Fruit fly (Drosophila melanogaster) whole organism, embryonic: Measurements from ENCODE around the gene CG15286.

Source experiments
- Ada2b ChIP-seq: fragments of 200-800 bp; sonication (Bioruptor generic); IDR thresholded peaks from 2 replicates; pipeline ENCODE4 v1.3.6; 2022; ENCODE audit warnings: missing biosample characterization, missing genetic modification characterization
- CG15011 ChIP-seq: fragments of 200-800 bp; sonication (Bioruptor generic); optimal IDR thresholded peaks from 3 replicates; lab custom pipeline; 2018; ENCODE audit warnings: missing biosample characterization, mild to moderate bottlenecking, missing genetic modification characterization
- CG15514 ChIP-seq: fragments of 200-800 bp; sonication (Bioruptor generic); optimal IDR thresholded peaks from 3 replicates; lab custom pipeline; 2017; ENCODE audit warnings: missing biosample characterization, missing genetic modification characterization, mild to moderate bottlenecking, moderate library complexity, missing genetic modification reagents
- CG15601 ChIP-seq: fragments of 200-800 bp; sonication (Bioruptor generic); optimal IDR thresholded peaks from 3 replicates; lab custom pipeline; 2019; ENCODE audit warnings: missing biosample characterization, mild to moderate bottlenecking, missing genetic modification characterization, moderate library complexity
- CG1602 ChIP-seq: fragments of 200-800 bp; sonication (Bioruptor generic); optimal IDR thresholded peaks from 3 replicates; lab custom pipeline; 2016; ENCODE audit warnings: missing biosample characterization, missing genetic modification characterization
- CG17359 ChIP-seq: fragments of 200-800 bp; sonication (Bioruptor generic); optimal IDR thresholded peaks from 3 replicates; lab custom pipeline; 2018; ENCODE audit warnings: missing biosample characterization, mild to moderate bottlenecking, missing genetic modification characterization, moderate library complexity
- CG17568 ChIP-seq: fragments of 200-800 bp; sonication (Bioruptor generic); optimal IDR thresholded peaks from 2 replicates; lab custom pipeline; 2018; ENCODE audit warnings: missing biosample characterization, mild to moderate bottlenecking, missing genetic modification characterization, moderate library complexity
- CG18476 ChIP-seq: fragments of 200-800 bp; sonication (Bioruptor generic); optimal IDR thresholded peaks from 2 replicates; lab custom pipeline; 2016; ENCODE audit warnings: missing biosample characterization, mild to moderate bottlenecking, missing genetic modification characterization
- CG2712 ChIP-seq: fragments of 200-800 bp; optimal IDR thresholded peaks from 3 replicates; lab custom pipeline; 2019; ENCODE audit warnings: missing biosample characterization, mild to moderate bottlenecking, missing genetic modification characterization, moderate library complexity
- CG30403 ChIP-seq: fragments of 200-800 bp; sonication (Bioruptor generic); optimal IDR thresholded peaks from 3 replicates; lab custom pipeline; 2016; ENCODE audit warnings: missing biosample characterization, missing genetic modification characterization
- CG5245 ChIP-seq: fragments of 200-800 bp; sonication (Bioruptor generic); optimal IDR thresholded peaks from 3 replicates; lab custom pipeline; 2016; ENCODE audit warnings: missing biosample characterization, missing genetic modification characterization
- CG6175 ChIP-seq: fragments of 200-800 bp; sonication (Bioruptor generic); IDR thresholded peaks from 3 replicates; pipeline ENCODE4 v1.3.6; 2022; ENCODE audit warnings: missing biosample characterization, missing genetic modification characterization
- CG6689 ChIP-seq: fragments of 200-800 bp; sonication (Bioruptor generic); IDR thresholded peaks from 2 replicates; pipeline ENCODE4 v1.3.6; 2022; ENCODE audit warnings: missing biosample characterization, missing genetic modification characterization
- CG7357 ChIP-seq: fragments of 200-800 bp; sonication (Bioruptor generic); IDR thresholded peaks from 3 replicates; pipeline ENCODE4 v1.3.6; 2022; ENCODE audit warnings: missing biosample characterization, missing genetic modification characterization
- CG9727 ChIP-seq: fragments of 200-800 bp; sonication (Bioruptor generic); optimal IDR thresholded peaks from 3 replicates; lab custom pipeline; 2017; ENCODE audit warnings: missing biosample characterization, mild to moderate bottlenecking, missing genetic modification characterization
- Dref ChIP-seq: fragments of 200-800 bp; sonication (Bioruptor generic); IDR thresholded peaks from 2 replicates; pipeline ENCODE4 v1.3.6; 2022; ENCODE audit warnings: missing biosample characterization, missing genetic modification characterization
- Drgx ChIP-seq: fragments of 200-800 bp; sonication (Bioruptor generic); IDR thresholded peaks from 2 replicates; pipeline ENCODE4 v1.3.6; 2022; ENCODE audit warnings: missing biosample characterization, missing genetic modification characterization
- Gsc ChIP-seq: fragments of 200-800 bp; sonication (Bioruptor generic); IDR thresholded peaks from 2 replicates; pipeline ENCODE4 v1.3.6; 2022; ENCODE audit warnings: missing biosample characterization, missing genetic modification characterization
- Hr39 ChIP-seq: fragments of >200 bp; optimal IDR thresholded peaks from 2 replicates; lab custom pipeline; 2017
- MESR4 ChIP-seq: fragments of 200-800 bp; sonication (Bioruptor generic); optimal IDR thresholded peaks from 2 replicates; lab custom pipeline; 2018; ENCODE audit warnings: missing biosample characterization, mild to moderate bottlenecking, missing genetic modification characterization, moderate library complexity
- Mad ChIP-seq: fragments of 200-800 bp; sonication (Bioruptor generic); optimal IDR thresholded peaks from 2 replicates; lab custom pipeline; 2016; ENCODE audit warnings: missing biosample characterization, missing genetic modification characterization
- Max ChIP-seq: fragments of 200-800 bp; sonication (Bioruptor generic); optimal IDR thresholded peaks from 2 replicates; lab custom pipeline; 2016; ENCODE audit warnings: missing biosample characterization, mild to moderate bottlenecking, missing genetic modification characterization
- NFAT ChIP-seq: fragments of 200-800 bp; sonication (Bioruptor generic); IDR thresholded peaks from 2 replicates; pipeline ENCODE4 v1.3.6; 2022; ENCODE audit warnings: missing biosample characterization, missing genetic modification characterization
- Nf-YC ChIP-seq: fragments of 200-800 bp; optimal IDR thresholded peaks from 3 replicates; lab custom pipeline; 2019; ENCODE audit warnings: missing biosample characterization, mild to moderate bottlenecking, missing genetic modification characterization, moderate library complexity
- Oaz ChIP-seq: fragments of 200-800 bp; sonication (Bioruptor generic); IDR thresholded peaks from 2 replicates; pipeline ENCODE4 v1.3.6; 2022; ENCODE audit warnings: missing biosample characterization, missing genetic modification characterization
- Ptx1 ChIP-seq: fragments of 200-800 bp; sonication (Bioruptor generic); IDR thresholded peaks from 2 replicates; pipeline ENCODE4 v1.3.6; 2022; ENCODE audit warnings: missing biosample characterization, missing genetic modification characterization
- Tbp ChIP-seq: fragments of >200 bp; optimal IDR thresholded peaks from 2 replicates; lab custom pipeline; 2018; ENCODE audit warnings: missing biosample characterization, missing genetic modification characterization
- Xrp1 ChIP-seq: fragments of 200-800 bp; sonication (Bioruptor generic); IDR thresholded peaks from 2 replicates; pipeline ENCODE4 v1.3.6; 2022; ENCODE audit warnings: missing biosample characterization, missing genetic modification characterization
- az2 ChIP-seq: fragments of 200-800 bp; sonication (Bioruptor generic); optimal IDR thresholded peaks from 3 replicates; lab custom pipeline; 2016; ENCODE audit warnings: missing biosample characterization, missing genetic modification characterization
- bab2 ChIP-seq: fragments of 200-800 bp; sonication (Bioruptor generic); optimal IDR thresholded peaks from 2 replicates; lab custom pipeline; 2016; ENCODE audit warnings: missing biosample characterization, missing genetic modification characterization
- bcd ChIP-seq: fragments of 200-800 bp; sonication (Bioruptor generic); optimal IDR thresholded peaks from 2 replicates; lab custom pipeline; 2017; ENCODE audit warnings: missing biosample characterization, mild to moderate bottlenecking, missing genetic modification characterization
- dm ChIP-seq: fragments of 200-800 bp; sonication (Bioruptor generic); optimal IDR thresholded peaks from 3 replicates; lab custom pipeline; 2016; ENCODE audit warnings: missing biosample characterization, missing genetic modification characterization
- fu2 ChIP-seq: fragments of 200-800 bp; sonication (Bioruptor generic); optimal IDR thresholded peaks from 2 replicates; lab custom pipeline; 2016; ENCODE audit warnings: missing biosample characterization, missing genetic modification characterization
- gce ChIP-seq: fragments of 200-800 bp; sonication (Bioruptor generic); IDR thresholded peaks from 3 replicates; pipeline ENCODE4 v1.3.6; 2022; ENCODE audit warnings: missing biosample characterization, missing genetic modification characterization
- inv ChIP-seq: fragments of 200-800 bp; sonication (Bioruptor generic); IDR thresholded peaks from 2 replicates; pipeline ENCODE4 v1.3.6; 2022; ENCODE audit warnings: missing biosample characterization, missing genetic modification characterization; ENCODE audit not compliant: partially characterized antibody
- mam ChIP-seq: fragments of 200-800 bp; sonication (Bioruptor generic); optimal IDR thresholded peaks from 3 replicates; lab custom pipeline; 2016; ENCODE audit warnings: missing biosample characterization, missing genetic modification characterization
- nerfin-1 ChIP-seq: fragments of 200-800 bp; sonication (Bioruptor generic); optimal IDR thresholded peaks from 3 replicates; lab custom pipeline; 2019; ENCODE audit warnings: missing biosample characterization, mild to moderate bottlenecking, missing genetic modification characterization, moderate library complexity
- nerfin-2 ChIP-seq: fragments of 200-800 bp; sonication (Bioruptor generic); IDR thresholded peaks from 2 replicates; pipeline ENCODE4 v1.3.6; 2022; ENCODE audit warnings: missing biosample characterization, missing genetic modification characterization; ENCODE audit not compliant: partially characterized antibody
- nom ChIP-seq: fragments of 200-800 bp; sonication (Bioruptor generic); optimal IDR thresholded peaks from 2 replicates; lab custom pipeline; 2017; ENCODE audit warnings: missing biosample characterization, missing genetic modification characterization, mild to moderate bottlenecking, moderate library complexity, missing genetic modification reagents
- odd ChIP-seq: fragments of 200-800 bp; sonication (Bioruptor generic); optimal IDR thresholded peaks from 2 replicates; lab custom pipeline; 2017; ENCODE audit warnings: missing biosample characterization, mild to moderate bottlenecking, missing genetic modification characterization
- ranshi ChIP-seq: fragments of 200-800 bp; sonication (Bioruptor generic); IDR thresholded peaks from 2 replicates; pipeline ENCODE4 v1.3.6; 2022; ENCODE audit warnings: missing biosample characterization, missing genetic modification characterization
- sc ChIP-seq, 3 experiments: fragments of >200 bp in 2 of 3; fragments of 200-800 bp in 1 of 3; sonication (Bioruptor generic) in 1 of 3; optimal IDR thresholded peaks; 2 replicates in 2 of 3; 3 replicates in 1 of 3; lab custom pipeline; 2017; ENCODE audit warnings: mild to moderate bottlenecking in 1 of 3, missing biosample characterization in 1 of 3, missing genetic modification characterization in 1 of 3, missing genetic modification reagents in 1 of 3
- scrt ChIP-seq: fragments of 200-800 bp; sonication (Bioruptor generic); optimal IDR thresholded peaks from 2 replicates; lab custom pipeline; 2018; ENCODE audit warnings: missing biosample characterization, mild to moderate bottlenecking, missing genetic modification characterization, moderate library complexity
- slbo ChIP-seq: fragments of 200-800 bp; sonication (Bioruptor generic); IDR thresholded peaks from 2 replicates; pipeline ENCODE4 v1.3.6; 2022; ENCODE audit warnings: missing biosample characterization, missing genetic modification characterization
- so ChIP-seq: fragments of 200-800 bp; sonication (Bioruptor generic); IDR thresholded peaks from 3 replicates; pipeline ENCODE4 v1.3.6; 2022; ENCODE audit warnings: missing biosample characterization, missing genetic modification characterization
- stc ChIP-seq: fragments of 200-800 bp; sonication (Bioruptor generic); IDR thresholded peaks from 2 replicates; pipeline ENCODE4 v1.3.6; 2022; ENCODE audit warnings: missing biosample characterization, missing genetic modification characterization
- tgo ChIP-seq: fragments of 200-800 bp; sonication (Bioruptor generic); IDR thresholded peaks from 3 replicates; pipeline ENCODE4 v1.3.6; 2022; ENCODE audit warnings: missing biosample characterization, missing genetic modification characterization
- tio ChIP-seq: fragments of 200-800 bp; sonication (Bioruptor generic); optimal IDR thresholded peaks from 2 replicates; lab custom pipeline; 2017; ENCODE audit warnings: missing biosample characterization, missing genetic modification characterization, inconsistent platforms
- tx ChIP-seq: fragments of 200-800 bp; sonication (Bioruptor generic); optimal IDR thresholded peaks from 2 replicates; lab custom pipeline; 2016; ENCODE audit warnings: missing biosample characterization, missing genetic modification characterization
- z ChIP-seq: fragments of 200-800 bp; sonication (Bioruptor generic); IDR thresholded peaks from 3 replicates; pipeline ENCODE4 v1.3.6; 2022; ENCODE audit warnings: missing biosample characterization, missing genetic modification characterization
- zf30C ChIP-seq: fragments of 200-800 bp; sonication (Bioruptor generic); optimal IDR thresholded peaks from 3 replicates; lab custom pipeline; 2018; ENCODE audit warnings: missing biosample characterization, mild to moderate bottlenecking, missing genetic modification characterization

CG15286 gene

DNA sequence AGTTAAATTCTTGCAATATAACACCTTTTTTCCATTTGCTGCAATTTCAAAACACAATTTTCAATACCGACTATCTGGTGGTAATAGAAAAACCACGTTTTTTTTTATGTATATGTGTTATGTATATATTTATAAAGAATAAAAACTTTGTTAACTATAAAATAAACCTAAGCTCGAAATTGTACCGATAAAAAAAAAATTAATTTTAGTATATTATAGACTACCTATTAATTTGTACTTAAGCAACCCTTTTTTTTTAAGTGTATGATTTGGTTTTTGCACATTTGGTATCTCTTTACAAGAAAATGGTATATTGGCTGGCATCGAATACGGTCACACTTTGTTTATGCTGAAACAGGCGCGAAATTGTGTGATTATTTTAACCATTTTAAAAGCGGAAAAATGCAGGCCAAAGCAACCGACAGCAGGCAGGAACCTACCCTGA is 23.7 kb downstream of the CG15286 start, which contains the start of gene spel1 (continued):
- TF ChIP-seq mam (GFP tag; lab: Kevin White, UChicago) = peak; percentile 24
- TF ChIP-seq gce (GFP tag; lab: Robert Waterston, UW) = peak; percentile 56; the same call in 2 of the 3 replicates
- TF ChIP-seq Hr39 = no peak
- peak; percentile 81 for TF ChIP-seq stc (GFP tag; lab: Robert Waterston, UW)
- TF ChIP-seq CG1602 (GFP tag; lab: Kevin White, UChicago) = peak; percentile 66
- TF ChIP-seq bcd (GFP tag; lab: Kevin White, UChicago) = peak; percentile 75
- peak; percentile 54 for TF ChIP-seq scrt (GFP tag; lab: Kevin White, UChicago)
- TF ChIP-seq tgo (GFP tag; lab: Robert Waterston, UW) = peak; percentile 84
- peak; percentile 81 for TF ChIP-seq slbo
- peak; percentile 78 for TF ChIP-seq CG30403 (GFP tag; lab: Kevin White, UChicago)
- TF ChIP-seq CG2712 (tag; lab: Kevin White, UChicago) = peak; percentile 89
- peak; percentile 58 for TF ChIP-seq CG15011 (GFP tag; lab: Kevin White, UChicago)
- TF ChIP-seq nom (GFP tag; lab: Kevin White, UChicago) = peak; percentile 36
- peak; percentile 85 for TF ChIP-seq CG17359
- no peak for TF ChIP-seq Dref (GFP tag; lab: Robert Waterston, UW)
- TF ChIP-seq dm = no peak
- TF ChIP-seq az2 = peak; percentile 69
- TF ChIP-seq CG7357 (GFP tag; lab: Robert Waterston, UW) = peak; percentile 55; the same call in 1 of the 3 replicates
- peak; percentile 47 for TF ChIP-seq bab2 (GFP tag; lab: Kevin White, UChicago)
- TF ChIP-seq nerfin-1 (tag; lab: Kevin White, UChicago) = peak; percentile 70
- TF ChIP-seq CG9727 (GFP tag; lab: Kevin White, UChicago) = peak; percentile 79
- TF ChIP-seq inv (GFP tag; lab: Robert Waterston, UW) = no peak
- TF ChIP-seq zf30C = peak; percentile 91
- peak; percentile 31 for TF ChIP-seq fu2 (GFP tag; lab: Kevin White, UChicago)
- peak; percentile 66 for TF ChIP-seq Oaz (GFP tag; lab: Robert Waterston, UW)
- peak; percentile 38 for TF ChIP-seq CG5245 (GFP tag; lab: Kevin White, UChicago)
- no peak for TF ChIP-seq sc (optimal IDR thresholded peaks at IDR 0.05; lab: Kevin White, UChicago)
- peak; percentile 39 for TF ChIP-seq sc (GFP tag; optimal IDR thresholded peaks at IDR 0.05; lab: Kevin White, UChicago)
- TF ChIP-seq Drgx (GFP tag; lab: Robert Waterston, UW) = peak; percentile 65
- TF ChIP-seq odd (GFP tag; lab: Kevin White, UChicago) = peak; percentile 35
- TF ChIP-seq Gsc (GFP tag; lab: Robert Waterston, UW) = no peak
- TF ChIP-seq CG18476 = peak; percentile 13
- TF ChIP-seq Max (GFP tag; lab: Kevin White, UChicago) = peak; percentile 20
- peak; percentile 36 for TF ChIP-seq MESR4
- TF ChIP-seq CG6689 = peak; percentile 83
- peak; percentile 78 for TF ChIP-seq so (GFP tag; lab: Robert Waterston, UW)
- TF ChIP-seq ranshi (GFP tag; lab: Robert Waterston, UW) = peak; percentile 89
- peak; percentile 64 for TF ChIP-seq CG15514
- peak; percentile 11 for TF ChIP-seq CG17568 (GFP tag; lab: Kevin White, UChicago)
- TF ChIP-seq NFAT (GFP tag; lab: Robert Waterston, UW) = peak; percentile 77
- no peak for TF ChIP-seq nerfin-2 (GFP tag; lab: Robert Waterston, UW)
- TF ChIP-seq Ada2b (GFP tag; lab: Robert Waterston, UW) = peak; percentile 78
- TF ChIP-seq tx = no peak
- no peak for TF ChIP-seq z (GFP tag; lab: Robert Waterston, UW)
- peak; percentile 91 for TF ChIP-seq Xrp1 (GFP tag; lab: Robert Waterston, UW)
- peak; percentile 80 for TF ChIP-seq Ptx1 (GFP tag; lab: Robert Waterston, UW)
- no peak for TF ChIP-seq CG6175 (GFP tag; lab: Robert Waterston, UW)
- TF ChIP-seq Tbp = no peak
- TF ChIP-seq CG15601 (tag; lab: Kevin White, UChicago) = peak; percentile 58
- peak; percentile 60 for TF ChIP-seq tio
- TF ChIP-seq Mad (GFP tag; lab: Kevin White, UChicago) = no peak
- TF ChIP-seq Nf-YC (tag; lab: Kevin White, UChicago) = peak; percentile 74
